Fruit fly (Drosophila melanogaster) whole organism, embryonic: ENCODE results near the gene BRWD3.

ENCODE experiments used
- BtbVII ChIP-seq: fragments of 200-800 bp; sonication (Bioruptor generic); optimal IDR thresholded peaks from 3 replicates; lab custom pipeline; 2017; ENCODE audit warnings: missing biosample characterization, mild to moderate bottlenecking, missing genetic modification characterization
- CG10274 ChIP-seq: fragments of 200-800 bp; sonication (Bioruptor generic); optimal IDR thresholded peaks from 3 replicates; lab custom pipeline; 2017; ENCODE audit warnings: missing biosample characterization, mild to moderate bottlenecking, missing genetic modification characterization
- CG30403 ChIP-seq: fragments of 200-800 bp; sonication (Bioruptor generic); optimal IDR thresholded peaks from 3 replicates; lab custom pipeline; 2016; ENCODE audit warnings: missing biosample characterization, missing genetic modification characterization
- CG3163 ChIP-seq: fragments of 200-800 bp; sonication (Bioruptor generic); optimal IDR thresholded peaks from 3 replicates; lab custom pipeline; 2016; ENCODE audit warnings: missing biosample characterization, missing genetic modification characterization
- CG3281 ChIP-seq: fragments of 200-800 bp; sonication (Bioruptor generic); optimal IDR thresholded peaks from 3 replicates; lab custom pipeline; 2017; ENCODE audit warnings: missing biosample characterization, mild to moderate bottlenecking, missing genetic modification characterization
- CG3847 ChIP-seq: fragments of 200-800 bp; sonication (Bioruptor generic); IDR thresholded peaks from 2 replicates; pipeline ENCODE4 v1.3.6; 2022; ENCODE audit warnings: missing biosample characterization, missing genetic modification characterization
- CG5245 ChIP-seq: fragments of 200-800 bp; sonication (Bioruptor generic); optimal IDR thresholded peaks from 3 replicates; lab custom pipeline; 2016; ENCODE audit warnings: missing biosample characterization, missing genetic modification characterization
- Dll ChIP-seq: fragments of 200-800 bp; sonication (Bioruptor generic); IDR thresholded peaks from 4 replicates; pipeline ENCODE4 v1.3.6; 2022; ENCODE audit warnings: missing biosample characterization, missing genetic modification characterization; ENCODE audit not compliant: partially characterized antibody
- ERR ChIP-seq: fragments of 200-800 bp; sonication (Bioruptor generic); optimal IDR thresholded peaks from 2 replicates; lab custom pipeline; 2016; ENCODE audit warnings: missing biosample characterization, missing genetic modification characterization
- ato ChIP-seq: fragments of 200-800 bp; sonication (Bioruptor generic); IDR thresholded peaks from 2 replicates; pipeline ENCODE4 v1.3.6; 2022; ENCODE audit warnings: missing biosample characterization, missing genetic modification characterization; ENCODE audit not compliant: partially characterized antibody
- az2 ChIP-seq: fragments of 200-800 bp; sonication (Bioruptor generic); optimal IDR thresholded peaks from 3 replicates; lab custom pipeline; 2016; ENCODE audit warnings: missing biosample characterization, missing genetic modification characterization
- gsb-n ChIP-seq: fragments of 200-800 bp; sonication (Bioruptor generic); optimal IDR thresholded peaks from 3 replicates; lab custom pipeline; 2018; ENCODE audit warnings: missing biosample characterization, mild to moderate bottlenecking, missing genetic modification characterization
- pfk ChIP-seq: fragments of 200-800 bp; sonication (Bioruptor generic); optimal IDR thresholded peaks from 2 replicates; lab custom pipeline; 2018; ENCODE audit warnings: missing biosample characterization, mild to moderate bottlenecking, missing genetic modification characterization, moderate library complexity

- peak; percentile 16 for TF ChIP-seq CG3281 (GFP tag; lab: Kevin White, UChicago)
- peak; percentile 28; the same call in 1 of the 2 replicates for TF ChIP-seq ato
- TF ChIP-seq az2 (GFP tag; lab: Kevin White, UChicago): no peak
- peak; percentile 79 for TF ChIP-seq gsb-n (tag; lab: Kevin White, UChicago)
- TF ChIP-seq CG30403 (GFP tag; lab: Kevin White, UChicago): no peak
- TF ChIP-seq CG3163 (GFP tag; lab: Kevin White, UChicago): no peak
- no peak for TF ChIP-seq ERR
- no peak for TF ChIP-seq CG10274 (GFP tag; lab: Kevin White, UChicago)
- no peak for TF ChIP-seq pfk (GFP tag; lab: Kevin White, UChicago)
- peak; percentile 69 for TF ChIP-seq BtbVII (GFP tag; lab: Kevin White, UChicago)
- no peak for TF ChIP-seq CG3847 (GFP tag; lab: Robert Waterston, UW)
- TF ChIP-seq Dll (GFP tag; lab: Robert Waterston, UW): peak; percentile 22; the same call in 2 of the 4 replicates
- TF ChIP-seq CG5245: no peak
These were observed 46.0 kb upstream of the BRWD3 start, which contains the start of gene Orct2 for dm6 chr3R:24272775-24273290.
